Worm (Caenorhabditis elegans): ENCODE measurements around the gene R02F2.6.
A peak's percentile ranks its signal among the peaks of the same experiment; 100 is the strongest.

R02F2.6 gene

ce11 chrIII:5503669-5504068, 24.9 kb upstream of the R02F2.6 start:
- TF ChIP-seq ceh-18 (tag; optimal IDR thresholded peaks at IDR 0.05): no peak
- peak; percentile 6 for TF ChIP-seq hlh-13 (GFP tag; optimal IDR thresholded peaks at IDR 0.05)

DNA sequence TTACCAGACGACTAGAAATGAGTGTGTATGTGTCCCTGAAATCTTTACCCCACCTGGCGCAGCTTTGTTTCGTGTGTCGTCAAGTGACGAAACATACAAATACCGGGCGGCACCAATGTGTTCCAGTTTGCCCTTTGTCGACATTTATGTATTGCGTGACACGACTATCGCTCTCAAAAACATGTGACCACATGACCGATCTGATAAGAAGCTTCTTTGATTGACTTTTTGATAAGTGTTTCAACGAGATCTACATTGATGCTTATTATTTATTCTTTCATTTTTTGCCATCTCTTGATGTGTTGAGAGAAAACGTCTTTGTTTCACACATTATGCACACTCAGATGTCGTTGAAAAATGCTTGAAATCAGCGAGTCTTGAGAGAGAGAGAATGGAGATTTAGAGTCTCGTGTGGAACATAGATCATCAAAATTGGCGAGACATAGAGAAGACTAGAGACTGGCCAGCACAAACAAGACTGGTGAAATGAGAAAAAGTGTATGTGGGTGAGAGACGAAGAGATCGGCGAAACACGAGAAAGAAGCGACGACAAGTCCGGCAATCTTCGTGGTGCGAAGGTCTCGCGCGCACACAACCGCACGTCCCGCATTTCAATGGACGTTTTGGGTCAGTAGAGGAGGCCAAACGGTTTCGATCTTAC, 24.3 kb upstream of the R02F2.6 start:
- TF ChIP-seq pha-4 (tag; optimal IDR thresholded peaks at IDR 0.05) (no peak), hlh-15 (tag; optimal IDR thresholded peaks at IDR 0.05) (no peak), zip-5 (tag; optimal IDR thresholded peaks at IDR 0.05) (no peak), ceh-31 (tag; optimal IDR thresholded peaks at IDR 0.05) (peak; percentile 64), tbx-7 (tag; optimal IDR thresholded peaks at IDR 0.05) (no peak), npax-4 (tag; optimal IDR thresholded peaks at IDR 0.05) (no peak), ceh-30 (tag; optimal IDR thresholded peaks at IDR 0.05) (no peak), ceh-14 (tag; optimal IDR thresholded peaks at IDR 0.05) (no peak), ceh-48 (tag; optimal IDR thresholded peaks at IDR 0.05) (no peak), fax-1 (tag; optimal IDR thresholded peaks at IDR 0.05) (no peak), unc-42 (tag; optimal IDR thresholded peaks at IDR 0.05) (peak; percentile 16), odd-2 (tag; optimal IDR thresholded peaks at IDR 0.05) (no peak), pros-1 (tag; optimal IDR thresholded peaks at IDR 0.05) (no peak), ceh-22 (tag; optimal IDR thresholded peaks at IDR 0.05) (no peak), fkh-10 (GFP tag; optimal IDR thresholded peaks at IDR 0.05) (no peak), Y22D7AL.16 (tag; optimal IDR thresholded peaks at IDR 0.05) (no peak), pag-3 (tag; optimal IDR thresholded peaks at IDR 0.05; ENCODE audit: borderline replicate concordance) (no peak), T23F11.4 (GFP tag; optimal IDR thresholded peaks at IDR 0.05) (no peak), che-1 (tag; optimal IDR thresholded peaks at IDR 0.05) (no peak), unc-55 (GFP tag; optimal IDR thresholded peaks at IDR 0.05) (peak; percentile 59), sdc-2 (tag; optimal IDR thresholded peaks at IDR 0.05) (no peak), ceh-18 (tag; optimal IDR thresholded peaks at IDR 0.05) (peak; percentile 38), ets-4 (tag; optimal IDR thresholded peaks at IDR 0.05) (peak; percentile 67), madf-2 (tag; optimal IDR thresholded peaks at IDR 0.05) (peak; percentile 6), unc-3 (GFP tag; conservative IDR thresholded peaks at IDR 0.05) (no peak), unc-3 (tag; optimal IDR thresholded peaks at IDR 0.05) (no peak), lin-11 (tag; optimal IDR thresholded peaks at IDR 0.05) (no peak), sox-2 (GFP tag; IDR thresholded peaks at IDR 0.05) (no peak), unc-86 (tag; optimal IDR thresholded peaks at IDR 0.05) (no peak), pat-9 (tag; optimal IDR thresholded peaks at IDR 0.05) (no peak), gmeb-2 (tag; optimal IDR thresholded peaks at IDR 0.05) (no peak), pqm-1 (tag; optimal IDR thresholded peaks at IDR 0.05) (no peak), ceh-19 (GFP tag; optimal IDR thresholded peaks at IDR 0.05) (no peak), sox-4 (tag; optimal IDR thresholded peaks at IDR 0.05) (no peak), K09A11.1 (tag; optimal IDR thresholded peaks at IDR 0.05; ENCODE audit: insufficient read depth) (no peak), dmd-4 (tag; optimal IDR thresholded peaks at IDR 0.05; ENCODE audit: borderline replicate concordance) (peak; percentile 12), tbx-2 (tag; optimal IDR thresholded peaks at IDR 0.05) (peak; percentile 37), hlh-30 (tag; optimal IDR thresholded peaks at IDR 0.05; ENCODE audit: insufficient read depth) (peak; percentile 23), hlh-6 (tag; optimal IDR thresholded peaks at IDR 0.05) (no peak), lim-6 (tag; optimal IDR thresholded peaks at IDR 0.05) (no peak), syd-9 (tag; optimal IDR thresholded peaks at IDR 0.05) (no peak), elt-2 (tag; optimal IDR thresholded peaks at IDR 0.05) (peak; percentile 73), ceh-2 (tag; optimal IDR thresholded peaks at IDR 0.05) (peak; percentile 10), hlh-8 (tag; optimal IDR thresholded peaks at IDR 0.05) (no peak), ama-1 (optimal IDR thresholded peaks at IDR 0.05) (no peak), F13H6.1 (tag; optimal IDR thresholded peaks at IDR 0.05) (peak; percentile 12), ceh-45 (GFP tag; IDR thresholded peaks at IDR 0.05) (no peak), ceh-9 (tag; optimal IDR thresholded peaks at IDR 0.05) (no peak), C38D4.7 (GFP tag; optimal IDR thresholded peaks at IDR 0.05) (no peak), C08G9.2 (tag; optimal IDR thresholded peaks at IDR 0.05) (no peak)
